Fruit fly (Drosophila melanogaster): Measurements from ENCODE around the gene CG10254.

- TF ChIP-seq fkh (GFP tag; optimal IDR thresholded peaks at IDR 0.05) (no peak), Ets96B (tag; optimal IDR thresholded peaks at IDR 0.05) (no peak), Smox (GFP tag; optimal IDR thresholded peaks at IDR 0.05) (no peak), esn (GFP tag; optimal IDR thresholded peaks at IDR 0.05) (no peak), Lpt (GFP tag; optimal IDR thresholded peaks at IDR 0.05) (no peak), fd85E (GFP tag; optimal IDR thresholded peaks at IDR 0.05) (no peak)
These were observed 32.0 kb downstream of the CG10254 start for dm6 chr3R:23662782-23663181.

All from whole organism, prepupa.